Fruit fly (Drosophila melanogaster): Measurements from ENCODE around the gene hth.

hth gene

DNA sequence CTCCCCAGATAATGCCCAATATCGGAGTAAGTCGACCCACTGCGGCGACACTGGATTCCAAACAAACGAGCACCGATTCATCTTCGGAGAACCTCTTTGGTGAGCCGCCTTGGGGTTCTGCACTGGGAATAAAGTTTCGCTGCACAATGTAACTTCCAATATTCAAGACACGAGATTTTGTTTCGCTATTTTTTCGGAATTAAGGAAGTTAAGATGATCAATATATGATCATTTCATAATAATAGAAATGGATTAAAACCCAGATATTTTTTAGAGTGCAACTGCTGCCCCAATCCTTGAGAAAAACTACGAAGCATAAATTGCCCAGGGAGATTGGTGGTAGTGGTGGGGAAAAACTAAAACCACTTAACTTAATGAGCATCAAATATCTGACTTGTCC, 3.3 kb downstream of the hth start (continued):
- TF ChIP-seq CG4820 (GFP tag; optimal IDR thresholded peaks at IDR 0.05) (peak; percentile 45), BEAF-32 (GFP tag; optimal IDR thresholded peaks at IDR 0.05) (no peak), Drgx (GFP tag; IDR thresholded peaks at IDR 0.05) (no peak), CG4854 (GFP tag; optimal IDR thresholded peaks at IDR 0.05) (no peak), nerfin-2 (GFP tag; IDR thresholded peaks at IDR 0.05; ENCODE audit: partially characterized antibody) (no peak), yki (optimal IDR thresholded peaks at IDR 0.05) (no peak), Sin3A (optimal IDR thresholded peaks at IDR 0.05) (no peak), cad (GFP tag; optimal IDR thresholded peaks at IDR 0.05) (no peak), CG2116 (GFP tag; optimal IDR thresholded peaks at IDR 0.05) (no peak), CG5180 (GFP tag; optimal IDR thresholded peaks at IDR 0.05) (no peak), sug (tag; optimal IDR thresholded peaks at IDR 0.05) (no peak), CG18619 (GFP tag; optimal IDR thresholded peaks at IDR 0.05) (no peak), gcm (GFP tag; optimal IDR thresholded peaks at IDR 0.05) (no peak), jumu (GFP tag; optimal IDR thresholded peaks at IDR 0.05) (no peak), Gsc (GFP tag; IDR thresholded peaks at IDR 0.05) (no peak), CG31388 (GFP tag; optimal IDR thresholded peaks at IDR 0.05) (no peak), NK7.1 (GFP tag; optimal IDR thresholded peaks at IDR 0.05) (no peak), unpg (GFP tag; optimal IDR thresholded peaks at IDR 0.05) (peak; percentile 59), phol (tag; optimal IDR thresholded peaks at IDR 0.05) (peak; percentile 73), CG13287 (GFP tag; IDR thresholded peaks at IDR 0.05; ENCODE audit: partially characterized antibody) (no peak), CG32532 (GFP tag; IDR thresholded peaks at IDR 0.05) (no peak), h (optimal IDR thresholded peaks at IDR 0.05) (no peak), mirr (GFP tag; optimal IDR thresholded peaks at IDR 0.05) (no peak), D19B (GFP tag; optimal IDR thresholded peaks at IDR 0.05) (no peak), CG16815 (GFP tag; optimal IDR thresholded peaks at IDR 0.05) (no peak), CG2199 (GFP tag; IDR thresholded peaks at IDR 0.05) (0 out of 3 replicates have a peak, but pooled peaks have one; percentile 30), CG17829 (tag; optimal IDR thresholded peaks at IDR 0.05) (peak; percentile 73), tll (GFP tag; optimal IDR thresholded peaks at IDR 0.05) (no peak), hkb (optimal IDR thresholded peaks at IDR 0.05) (no peak), hkb (GFP tag; IDR thresholded peaks at IDR 0.05) (peak; percentile 61), fd96Cb (tag; optimal IDR thresholded peaks at IDR 0.05) (peak; percentile 69), ato (GFP tag; IDR thresholded peaks at IDR 0.05; ENCODE audit: partially characterized antibody) (no peak), pum (GFP tag; optimal IDR thresholded peaks at IDR 0.05) (peak; percentile 8), crc (GFP tag; optimal IDR thresholded peaks at IDR 0.05) (no peak), twi (tag; optimal IDR thresholded peaks at IDR 0.05) (no peak), Six4 (GFP tag; optimal IDR thresholded peaks at IDR 0.05) (peak; percentile 25), ssp (GFP tag; IDR thresholded peaks at IDR 0.05) (peak; percentile 43; the same call in 1 of the 2 replicates), tx (GFP tag; optimal IDR thresholded peaks at IDR 0.05) (no peak), wek (GFP tag; optimal IDR thresholded peaks at IDR 0.05) (no peak), Lim3 (GFP tag; IDR thresholded peaks at IDR 0.05) (no peak), run (tag; optimal IDR thresholded peaks at IDR 0.05) (no peak), cwo (GFP tag; optimal IDR thresholded peaks at IDR 0.05) (no peak), CG15601 (tag; optimal IDR thresholded peaks at IDR 0.05) (no peak), CG17361 (GFP tag; IDR thresholded peaks at IDR 0.05) (peak; percentile 56), disco-r (GFP tag; optimal IDR thresholded peaks at IDR 0.05) (no peak), Eip74EF (GFP tag; optimal IDR thresholded peaks at IDR 0.05) (no peak), CG11560 (tag; IDR thresholded peaks at IDR 0.05) (no peak), CG2202 (tag; optimal IDR thresholded peaks at IDR 0.05) (peak; percentile 5), CG3281 (GFP tag; optimal IDR thresholded peaks at IDR 0.05) (no peak), CG10366 (GFP tag; IDR thresholded peaks at IDR 0.05) (no peak), CG12659 (GFP tag; optimal IDR thresholded peaks at IDR 0.05) (no peak), rib (GFP tag; IDR thresholded peaks at IDR 0.05) (no peak)

All from whole organism, embryonic.